Fruit fly (Drosophila melanogaster) whole organism, wandering third instar larva: ENCODE results near the gene Pmvk.

Source experiments
- CG9705 ChIP-seq: fragments of 200-800 bp; sonication (Bioruptor generic); optimal IDR thresholded peaks from 2 replicates; lab custom pipeline; 2018; ENCODE audit warnings: missing biosample characterization, mild to moderate bottlenecking, missing genetic modification characterization
- Dfd ChIP-seq: fragments of >200 bp; optimal IDR thresholded peaks from 2 replicates; lab custom pipeline; 2017; ENCODE audit warnings: missing biosample characterization, missing genetic modification characterization
- HLH106 ChIP-seq: fragments of 200-800 bp; optimal IDR thresholded peaks from 3 replicates; lab custom pipeline; 2019; ENCODE audit warnings: missing biosample characterization, mild to moderate bottlenecking, missing genetic modification characterization, moderate library complexity
- Mio ChIP-seq: sonication (Bioruptor generic); optimal IDR thresholded peaks from 2 replicates; lab custom pipeline; 2016; ENCODE audit warnings: missing biosample characterization, missing genetic modification characterization
- Rel ChIP-seq, 2 experiments: fragments of 200-800 bp; sonication (Bioruptor generic) in 1 of 2; optimal IDR thresholded peaks; 2 replicates in 1 of 2; 3 replicates in 1 of 2; lab custom pipeline; 2016 to 2019; ENCODE audit warnings: mild to moderate bottlenecking in 2 of 2, missing biosample characterization in 2 of 2, missing genetic modification characterization in 2 of 2, moderate library complexity in 1 of 2
- Vsx2 ChIP-seq: fragments of 200-300, 225-300 bp; sonication (Bioruptor generic); optimal IDR thresholded peaks from 2 replicates; lab custom pipeline; 2018; ENCODE audit warnings: missing biosample characterization, missing genetic modification characterization; ENCODE audit not compliant: partially characterized antibody
- br ChIP-seq: fragments of 200-800 bp; sonication (Bioruptor generic); optimal IDR thresholded peaks from 2 replicates; lab custom pipeline; 2016; ENCODE audit warnings: missing biosample characterization, missing genetic modification characterization
- jim ChIP-seq: fragments of 175-275, 200-325 bp; sonication (Bioruptor generic); optimal IDR thresholded peaks from 2 replicates; lab custom pipeline; 2016; ENCODE audit warnings: missing biosample characterization, mild to moderate bottlenecking, missing genetic modification characterization
- lola ChIP-seq: fragments of >200 bp; optimal IDR thresholded peaks from 2 replicates; lab custom pipeline; 2017; ENCODE audit warnings: missing biosample characterization, missing genetic modification characterization

DNA sequence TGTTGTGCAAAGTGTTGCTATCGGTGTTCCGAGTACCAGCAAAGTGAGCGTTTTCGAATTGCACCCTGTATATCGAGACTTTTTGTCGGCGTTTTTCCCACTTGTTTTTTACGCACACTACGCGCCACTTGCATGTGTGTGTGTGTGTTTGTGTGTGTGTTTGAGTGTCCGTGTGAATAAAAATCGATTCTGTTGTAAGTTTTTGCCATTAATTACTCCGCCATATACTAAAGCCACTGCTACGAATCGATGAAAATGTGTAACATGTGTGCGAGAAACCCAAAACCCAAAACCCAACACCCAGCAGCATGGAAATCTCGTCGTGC, 7.1 kb upstream of the Pmvk start:
- TF ChIP-seq Vsx2 (GFP tag; lab: Kevin White, UChicago), result no peak
- no peak for TF ChIP-seq HLH106 (tag; lab: Kevin White, UChicago)
- no peak for TF ChIP-seq Dfd (GFP tag; lab: Kevin White, UChicago)
- TF ChIP-seq Mio (GFP tag; lab: Kevin White, UChicago), result no peak
- no peak for TF ChIP-seq CG9705 (GFP tag; lab: Kevin White, UChicago)
- TF ChIP-seq jim (GFP tag; lab: Kevin White, UChicago), result no peak
- no peak for TF ChIP-seq br
- no peak for TF ChIP-seq lola (GFP tag; lab: Kevin White, UChicago)
- no peak for TF ChIP-seq Rel (GFP tag; optimal IDR thresholded peaks at IDR 0.05; lab: Kevin White, UChicago)
- no peak for TF ChIP-seq Rel (tag; optimal IDR thresholded peaks at IDR 0.05; lab: Kevin White, UChicago)
